Fruit fly (Drosophila melanogaster): Measurements from ENCODE around the gene CG33985.
A peak's percentile ranks its signal among the peaks of the same experiment; 100 is the strongest.

Gene CG33985

dm6 chr3L:15534274-15535227, 7.9 kb upstream of the CG33985 start (continued):
- TF ChIP-seq CG8388 (GFP tag; optimal IDR thresholded peaks at IDR 0.05) (peak; percentile 49), BEAF-32 (GFP tag; optimal IDR thresholded peaks at IDR 0.05) (no peak), en (GFP tag; optimal IDR thresholded peaks at IDR 0.05) (peak; percentile 18), CG13894 (tag; optimal IDR thresholded peaks at IDR 0.05) (peak; percentile 3), shn (GFP tag; optimal IDR thresholded peaks at IDR 0.05) (peak; percentile 48)

dm6 chr3L:15533402-15534129, 7.0 kb upstream of the CG33985 start:
- peak; percentile 20; the same call in 1 of the 2 replicates for TF ChIP-seq CG17328 (GFP tag; IDR thresholded peaks at IDR 0.05)
- peak in 1 of 2 experiments; percentile 49 for TF ChIP-seq Eip74EF (GFP tag; optimal IDR thresholded peaks at IDR 0.05)
- no peak for TF ChIP-seq fu2 (GFP tag; optimal IDR thresholded peaks at IDR 0.05)
- peak; percentile 27 for TF ChIP-seq CG16863 (GFP tag; optimal IDR thresholded peaks at IDR 0.05)
- TF ChIP-seq sob (GFP tag; IDR thresholded peaks at IDR 0.05) = no peak; the same call in 1 of the 2 replicates
- TF ChIP-seq CG42726 (GFP tag; IDR thresholded peaks at IDR 0.05; ENCODE audit: partially characterized antibody) = no peak
- peak; percentile 45 for TF ChIP-seq gem (tag; optimal IDR thresholded peaks at IDR 0.05)
- TF ChIP-seq CG17385 (GFP tag; optimal IDR thresholded peaks at IDR 0.05) = peak; percentile 17
- peak; percentile 14; the same call in 1 of the 2 replicates for TF ChIP-seq CG11247 (GFP tag; IDR thresholded peaks at IDR 0.05)
- peak; percentile 22 for TF ChIP-seq CG1647 (GFP tag; optimal IDR thresholded peaks at IDR 0.05)
- TF ChIP-seq mam (GFP tag; optimal IDR thresholded peaks at IDR 0.05) = peak; percentile 52
- TF ChIP-seq gfzf (GFP tag; optimal IDR thresholded peaks at IDR 0.05) = no peak
- peak; percentile 35 for TF ChIP-seq CG12236 (GFP tag; optimal IDR thresholded peaks at IDR 0.05)
- TF ChIP-seq NfI (GFP tag; optimal IDR thresholded peaks at IDR 0.05) = peak; percentile 36
- peak; percentile 35; the same call in 1 of the 3 replicates for TF ChIP-seq ken (GFP tag; IDR thresholded peaks at IDR 0.05)
- TF ChIP-seq Neu2 (GFP tag; optimal IDR thresholded peaks at IDR 0.05; ENCODE audit: borderline replicate concordance) = no peak
- TF ChIP-seq Chrac-16 (GFP tag; optimal IDR thresholded peaks at IDR 0.05) = peak; percentile 30
- TF ChIP-seq seq (GFP tag; IDR thresholded peaks at IDR 0.05) = no peak
- TF ChIP-seq CG17829 (tag; optimal IDR thresholded peaks at IDR 0.05) = peak; percentile 42
- TF ChIP-seq CG2199 (GFP tag; IDR thresholded peaks at IDR 0.05) = 0 out of 3 replicates have a peak, but pooled peaks have one; percentile 26
- TF ChIP-seq Spps (tag; optimal IDR thresholded peaks at IDR 0.05) = peak; percentile 34
- TF ChIP-seq prd (optimal IDR thresholded peaks at IDR 0.05) = no peak
- 0 out of 3 replicates have a peak, but pooled peaks have one; percentile 17 for TF ChIP-seq prd (GFP tag; IDR thresholded peaks at IDR 0.05)
- peak; percentile 43 for TF ChIP-seq tap (tag; optimal IDR thresholded peaks at IDR 0.05)
- no peak for TF ChIP-seq CG6683 (GFP tag; optimal IDR thresholded peaks at IDR 0.05)
- peak; percentile 3 for TF ChIP-seq corto (GFP tag; optimal IDR thresholded peaks at IDR 0.05)
- peak; percentile 20 for TF ChIP-seq CG10209 (GFP tag; optimal IDR thresholded peaks at IDR 0.05)
- TF ChIP-seq ab (GFP tag; optimal IDR thresholded peaks at IDR 0.05) = no peak
- TF ChIP-seq CG1792 (GFP tag; optimal IDR thresholded peaks at IDR 0.05) = peak; percentile 29
- peak in 1 of 2 experiments; percentile 65 for TF ChIP-seq Hr51 (GFP tag; optimal IDR thresholded peaks at IDR 0.05)
- TF ChIP-seq CG8944 (GFP tag; optimal IDR thresholded peaks at IDR 0.05) = peak; percentile 40
- TF ChIP-seq TFAM (GFP tag; optimal IDR thresholded peaks at IDR 0.05) = no peak
- peak; percentile 23 for TF ChIP-seq Fer1 (GFP tag; optimal IDR thresholded peaks at IDR 0.05)
- TF ChIP-seq bowl (GFP tag; IDR thresholded peaks at IDR 0.05) = no peak
- no peak for TF ChIP-seq Aef1 (GFP tag; IDR thresholded peaks at IDR 0.05)
- TF ChIP-seq CG7963 (GFP tag; IDR thresholded peaks at IDR 0.05; ENCODE audit: partially characterized antibody) = no peak
- TF ChIP-seq CG2889 (GFP tag; IDR thresholded peaks at IDR 0.05) = no peak
- TF ChIP-seq CG8281 (tag; optimal IDR thresholded peaks at IDR 0.05) = peak; percentile 11
- TF ChIP-seq pum (GFP tag; optimal IDR thresholded peaks at IDR 0.05) = peak; percentile 19
- peak; percentile 8; the same call in 1 of the 3 replicates for TF ChIP-seq gce (GFP tag; IDR thresholded peaks at IDR 0.05)

Measured in whole organism, embryonic.